Fruit fly (Drosophila melanogaster) whole organism, embryonic: Measurements from ENCODE around the gene CG33543.
A peak's percentile ranks its signal among the peaks of the same experiment; 100 is the strongest.

ENCODE experiments used
- Awh ChIP-seq: fragments of 200-800 bp; sonication (Bioruptor generic); IDR thresholded peaks from 2 replicates; pipeline ENCODE4, ENCODE4 v1.3.6; 2022; ENCODE audit warnings: missing biosample characterization, missing genetic modification characterization
- Bteb2 ChIP-seq: fragments of 200-800 bp; sonication (Bioruptor generic); optimal IDR thresholded peaks from 2 replicates; lab custom pipeline; 2016; ENCODE audit warnings: missing biosample characterization, missing genetic modification characterization
- CG10209 ChIP-seq: fragments of 200-800 bp; sonication (Bioruptor generic); optimal IDR thresholded peaks from 3 replicates; lab custom pipeline; 2017; ENCODE audit warnings: missing biosample characterization, mild to moderate bottlenecking, missing genetic modification characterization, missing genetic modification reagents
- CG10462 ChIP-seq: fragments of 200-800 bp; sonication (Bioruptor generic); optimal IDR thresholded peaks from 2 replicates; lab custom pipeline; 2016; ENCODE audit warnings: missing biosample characterization, missing genetic modification characterization
- CG10654 ChIP-seq: fragments of 200-800 bp; sonication (Bioruptor generic); optimal IDR thresholded peaks from 2 replicates; lab custom pipeline; 2016; ENCODE audit warnings: missing biosample characterization, missing genetic modification characterization
- CG10979 ChIP-seq: fragments of 200-800 bp; sonication (Bioruptor generic); optimal IDR thresholded peaks from 2 replicates; lab custom pipeline; 2018; ENCODE audit warnings: missing biosample characterization, mild to moderate bottlenecking, missing genetic modification characterization, moderate library complexity
- CG11093 ChIP-seq: fragments of 200-800 bp; sonication (Bioruptor generic); IDR thresholded peaks from 3 replicates; pipeline ENCODE4 v1.3.6; 2022; ENCODE audit warnings: missing biosample characterization, missing genetic modification characterization
- CG11695 ChIP-seq: fragments of 200-800 bp; sonication (Bioruptor generic); IDR thresholded peaks from 3 replicates; pipeline ENCODE4 v1.3.6; 2022; ENCODE audit warnings: missing biosample characterization, missing genetic modification characterization
- CG11723 ChIP-seq: fragments of 200-800 bp; sonication (Bioruptor generic); optimal IDR thresholded peaks from 2 replicates; lab custom pipeline; 2017; ENCODE audit warnings: missing biosample characterization, mild to moderate bottlenecking, missing genetic modification characterization
- CG1233 ChIP-seq: fragments of 200-800 bp; sonication (Bioruptor generic); optimal IDR thresholded peaks from 4 replicates; lab custom pipeline; 2018; ENCODE audit warnings: missing biosample characterization, mild to moderate bottlenecking, missing genetic modification characterization
- CG13296 ChIP-seq: fragments of 200-800 bp; sonication (Bioruptor generic); optimal IDR thresholded peaks from 3 replicates; lab custom pipeline; 2018; ENCODE audit warnings: missing biosample characterization, mild to moderate bottlenecking, missing genetic modification characterization
- CG13424 ChIP-seq: fragments of 200-800 bp; sonication (Bioruptor generic); optimal IDR thresholded peaks from 2 replicates; lab custom pipeline; 2019; ENCODE audit warnings: missing biosample characterization, mild to moderate bottlenecking, missing genetic modification characterization, moderate library complexity
- CG17186 ChIP-seq: fragments of 200-800 bp; sonication (Bioruptor generic); optimal IDR thresholded peaks from 3 replicates; lab custom pipeline; 2017; ENCODE audit warnings: missing biosample characterization, missing genetic modification reagents, missing genetic modification characterization
- CG31365 ChIP-seq: fragments of 200-800 bp; sonication (Bioruptor generic); optimal IDR thresholded peaks from 2 replicates; lab custom pipeline; 2018; ENCODE audit warnings: missing biosample characterization, mild to moderate bottlenecking, missing genetic modification characterization
- CG33557 ChIP-seq: fragments of 200-800 bp; sonication (Bioruptor generic); optimal IDR thresholded peaks from 2 replicates; lab custom pipeline; 2019; ENCODE audit warnings: missing biosample characterization, mild to moderate bottlenecking, missing genetic modification characterization, moderate library complexity
- CG34422 ChIP-seq: fragments of 200-800 bp; sonication (Bioruptor generic); IDR thresholded peaks from 3 replicates; pipeline ENCODE4 v1.3.6; 2022; ENCODE audit warnings: missing biosample characterization, missing genetic modification characterization
- CG4707 ChIP-seq: fragments of 200-800 bp; sonication (Bioruptor generic); optimal IDR thresholded peaks from 2 replicates; lab custom pipeline; 2018; ENCODE audit warnings: missing biosample characterization, mild to moderate bottlenecking, missing genetic modification characterization, moderate library complexity
- CG6683 ChIP-seq: fragments of 200-800 bp; sonication (Bioruptor generic); optimal IDR thresholded peaks from 2 replicates; lab custom pipeline; 2017; ENCODE audit warnings: missing biosample characterization, mild to moderate bottlenecking, missing genetic modification characterization, missing genetic modification reagents
- CG6813 ChIP-seq: fragments of 200-800 bp; sonication (Bioruptor generic); optimal IDR thresholded peaks from 2 replicates; lab custom pipeline; 2017; ENCODE audit warnings: missing biosample characterization, missing genetic modification characterization, mild to moderate bottlenecking, moderate library complexity, missing genetic modification reagents
- CG6854 ChIP-seq: fragments of 200-800 bp; sonication (Bioruptor generic); optimal IDR thresholded peaks from 3 replicates; lab custom pipeline; 2017; ENCODE audit warnings: missing biosample characterization, mild to moderate bottlenecking, missing genetic modification characterization
- CoRest ChIP-seq: fragments of 200-800 bp; sonication (Bioruptor generic); optimal IDR thresholded peaks from 3 replicates; lab custom pipeline; 2018; ENCODE audit warnings: missing biosample characterization, mild to moderate bottlenecking, missing genetic modification characterization, moderate library complexity
- E2f1 ChIP-seq: fragments of 200-800 bp; sonication (Bioruptor generic); IDR thresholded peaks from 2 replicates; pipeline ENCODE4 v1.3.6; 2022; ENCODE audit warnings: missing biosample characterization, missing genetic modification characterization
- Gsc ChIP-seq: fragments of 200-800 bp; sonication (Bioruptor generic); IDR thresholded peaks from 2 replicates; pipeline ENCODE4 v1.3.6; 2022; ENCODE audit warnings: missing biosample characterization, missing genetic modification characterization
- HHEX ChIP-seq: fragments of 200-800 bp; sonication (Bioruptor generic); optimal IDR thresholded peaks from 3 replicates; lab custom pipeline; 2017; ENCODE audit warnings: missing biosample characterization, mild to moderate bottlenecking, missing genetic modification characterization, missing genetic modification reagents
- Hand ChIP-seq: fragments of 200-800 bp; sonication (Bioruptor generic); optimal IDR thresholded peaks from 2 replicates; lab custom pipeline; 2017; ENCODE audit warnings: mild to moderate bottlenecking, missing biosample characterization, missing genetic modification reagents, missing genetic modification characterization
- Hmx ChIP-seq: fragments of 200-800 bp; sonication (Bioruptor generic); optimal IDR thresholded peaks from 2 replicates; lab custom pipeline; 2016; ENCODE audit warnings: missing biosample characterization, missing genetic modification characterization
- Lpt ChIP-seq: fragments of >200 bp; optimal IDR thresholded peaks from 2 replicates; lab custom pipeline; 2018; ENCODE audit warnings: missing biosample characterization, missing genetic modification characterization
- Sin3A ChIP-seq: fragments of >200 bp; optimal IDR thresholded peaks from 2 replicates; lab custom pipeline; 2018
- Spps ChIP-seq: fragments of 200-800 bp; sonication (Bioruptor generic); optimal IDR thresholded peaks from 2 replicates; lab custom pipeline; 2018; ENCODE audit warnings: missing biosample characterization, mild to moderate bottlenecking, missing genetic modification characterization
- ash1 ChIP-seq: fragments of 200-800 bp; sonication (Bioruptor generic); optimal IDR thresholded peaks from 2 replicates; lab custom pipeline; 2018; ENCODE audit warnings: missing biosample characterization, mild to moderate bottlenecking, missing genetic modification characterization
- az2 ChIP-seq: fragments of 200-800 bp; sonication (Bioruptor generic); optimal IDR thresholded peaks from 3 replicates; lab custom pipeline; 2016; ENCODE audit warnings: missing biosample characterization, missing genetic modification characterization
- btn ChIP-seq: fragments of 200-800 bp; sonication (Bioruptor generic); optimal IDR thresholded peaks from 2 replicates; lab custom pipeline; 2016; ENCODE audit warnings: missing biosample characterization, missing genetic modification characterization
- cad ChIP-seq: fragments of >200 bp; optimal IDR thresholded peaks from 2 replicates; lab custom pipeline; 2017; ENCODE audit warnings: missing biosample characterization, missing genetic modification characterization
- caup ChIP-seq: fragments of 200-800 bp; sonication (Bioruptor generic); optimal IDR thresholded peaks from 3 replicates; lab custom pipeline; 2017; ENCODE audit warnings: missing biosample characterization, mild to moderate bottlenecking, missing genetic modification characterization, moderate library complexity; ENCODE audit not compliant: severe bottlenecking
- chif ChIP-seq, 2 experiments: fragments of 200-800 bp; sonication (Bioruptor generic); optimal IDR thresholded peaks; 3 replicates each; lab custom pipeline; 2016; ENCODE audit warnings: missing biosample characterization in 2 of 2, missing genetic modification characterization in 2 of 2
- fd96Cb ChIP-seq: fragments of 200-800 bp; sonication (Bioruptor generic); optimal IDR thresholded peaks from 2 replicates; lab custom pipeline; 2018; ENCODE audit warnings: missing biosample characterization, mild to moderate bottlenecking, missing genetic modification characterization, moderate library complexity
- gt ChIP-seq: fragments of 200-800 bp; sonication (Bioruptor generic); IDR thresholded peaks from 2 replicates; pipeline ENCODE4 v1.3.6; 2022; ENCODE audit warnings: missing biosample characterization, missing genetic modification characterization
- jigr1 ChIP-seq: fragments of 200-800 bp; sonication (Bioruptor generic); IDR thresholded peaks from 3 replicates; pipeline ENCODE4 v1.3.6; 2022; ENCODE audit warnings: missing biosample characterization, missing genetic modification characterization
- lola ChIP-seq, 3 experiments: fragments of >200 bp in 2 of 3; fragments of 200-800 bp in 1 of 3; sonication (Bioruptor generic) in 1 of 3; optimal IDR thresholded peaks; 2 replicates each; lab custom pipeline; 2017 to 2019; ENCODE audit warnings: missing biosample characterization in 3 of 3, missing genetic modification characterization in 3 of 3, mild to moderate bottlenecking in 1 of 3, moderate library complexity in 1 of 3
- nau ChIP-seq: fragments of 200-800 bp; sonication (Bioruptor generic); optimal IDR thresholded peaks from 3 replicates; lab custom pipeline; 2017; ENCODE audit warnings: missing biosample characterization, mild to moderate bottlenecking, missing genetic modification characterization, missing genetic modification reagents
- prd ChIP-seq, 3 experiments: fragments of >200 bp in 2 of 3; fragments of 200-800 bp in 1 of 3; sonication (Bioruptor generic) in 1 of 3; optimal IDR thresholded peaks in 2 of 3; IDR thresholded peaks in 1 of 3; 2 replicates in 2 of 3; 3 replicates in 1 of 3; pipeline versions ENCODE4 v1.3.6 to Lab custom; 2017 to 2022; ENCODE audit warnings: missing biosample characterization in 1 of 3, missing genetic modification characterization in 1 of 3
- pros ChIP-seq: fragments of 200-800 bp; sonication (Bioruptor generic); optimal IDR thresholded peaks from 3 replicates; lab custom pipeline; 2019; ENCODE audit warnings: missing biosample characterization, mild to moderate bottlenecking, missing genetic modification characterization, moderate library complexity
- psq ChIP-seq: fragments of 200-800 bp; sonication (Bioruptor generic); optimal IDR thresholded peaks from 2 replicates; lab custom pipeline; 2017; ENCODE audit warnings: missing biosample characterization, missing genetic modification characterization
- shn ChIP-seq: fragments of 200-800 bp; sonication (Bioruptor generic); optimal IDR thresholded peaks from 3 replicates; lab custom pipeline; 2016; ENCODE audit warnings: missing biosample characterization, missing genetic modification characterization
- tin ChIP-seq: fragments of 200-800 bp; sonication (Bioruptor generic); optimal IDR thresholded peaks from 3 replicates; lab custom pipeline; 2016; ENCODE audit warnings: missing biosample characterization, missing genetic modification characterization
- trem ChIP-seq: fragments of 200-800 bp; optimal IDR thresholded peaks from 3 replicates; lab custom pipeline; 2019; ENCODE audit warnings: missing biosample characterization, mild to moderate bottlenecking, missing genetic modification characterization, moderate library complexity
- twi ChIP-seq: fragments of 200-800 bp; optimal IDR thresholded peaks from 2 replicates; lab custom pipeline; 2019; ENCODE audit warnings: missing biosample characterization, mild to moderate bottlenecking, missing genetic modification characterization, moderate library complexity
- wdn ChIP-seq: fragments of 200-800 bp; sonication (Bioruptor generic); IDR thresholded peaks from 2 replicates; pipeline ENCODE4 v1.3.6; 2022; ENCODE audit warnings: missing biosample characterization, missing genetic modification characterization
- wor ChIP-seq: fragments of 200-800 bp; sonication (Bioruptor generic); IDR thresholded peaks from 2 replicates; pipeline ENCODE4 v1.3.6; 2022; ENCODE audit warnings: missing biosample characterization, missing genetic modification characterization

The CG33543 gene

dm6 chr2L:1987434-1988191 lies 18.5 kb downstream of the CG33543 start, which contains the start of gene Got2 (continued):
- TF ChIP-seq E2f1 (no peak), CG4707 (no peak), gt (GFP tag; lab: Robert Waterston, UW) (no peak), CG10979 (tag; lab: Kevin White, UChicago) (no peak), btn (no peak), CG10654 (GFP tag; lab: Kevin White, UChicago) (no peak), wdn (GFP tag; lab: Robert Waterston, UW) (no peak), nau (GFP tag; lab: Kevin White, UChicago) (no peak), CG6854 (GFP tag; lab: Kevin White, UChicago) (peak; percentile 13), wor (GFP tag; lab: Robert Waterston, UW) (no peak), lola (GFP tag; optimal IDR thresholded peaks at IDR 0.05; lab: Kevin White, UChicago) (no peak), CG33557 (GFP tag; lab: Kevin White, UChicago) (no peak), ash1 (GFP tag; lab: Kevin White, UChicago) (no peak), CG11093 (no peak), chif (GFP tag; optimal IDR thresholded peaks at IDR 0.05; lab: Kevin White, UChicago) (no peak), Awh (no peak), CG31365 (peak; percentile 25), CG11695 (GFP tag; lab: Robert Waterston, UW) (no peak), prd (optimal IDR thresholded peaks at IDR 0.05; lab: Kevin White, UChicago) (no peak), prd (GFP tag; IDR thresholded peaks at IDR 0.05; lab: Robert Waterston, UW) (0 out of 3 replicates have a peak, but pooled peaks have one; percentile 32), trem (tag; lab: Kevin White, UChicago) (no peak), Hmx (GFP tag; lab: Kevin White, UChicago) (no peak), CG6813 (GFP tag; lab: Kevin White, UChicago) (no peak), az2 (no peak), jigr1 (GFP tag; lab: Robert Waterston, UW) (no peak), CG34422 (peak; percentile 63; the same call in 1 of the 3 replicates), Spps (tag; lab: Kevin White, UChicago) (no peak), fd96Cb (tag; lab: Kevin White, UChicago) (peak; percentile 6), CoRest (tag; lab: Kevin White, UChicago) (peak; percentile 39), CG6683 (GFP tag; lab: Kevin White, UChicago) (no peak), shn (GFP tag; lab: Kevin White, UChicago) (no peak), HHEX (no peak), CG13296 (GFP tag; lab: Kevin White, UChicago) (no peak), Lpt (GFP tag; lab: Kevin White, UChicago) (no peak), CG17186 (GFP tag; lab: Kevin White, UChicago) (no peak), CG1233 (no peak), tin (GFP tag; lab: Kevin White, UChicago) (no peak), caup (GFP tag; lab: Kevin White, UChicago) (no peak), Hand (GFP tag; lab: Kevin White, UChicago) (no peak), pros (no peak), psq (GFP tag; lab: Kevin White, UChicago) (no peak), Sin3A (lab: Kevin White, UChicago) (no peak), CG11723 (no peak), twi (no peak), Bteb2 (no peak), Gsc (GFP tag; lab: Robert Waterston, UW) (no peak), CG10209 (GFP tag; lab: Kevin White, UChicago) (peak; percentile 23), CG13424 (peak; percentile 2), cad (GFP tag; lab: Kevin White, UChicago) (no peak), CG10462 (GFP tag; lab: Kevin White, UChicago) (no peak)
